Worm (Caenorhabditis elegans) whole organism, L2 larva: ENCODE results near the gene msd-4.

Experiments used
- C34F6.9 ChIP-seq: fragments of 150-350 bp; optimal IDR thresholded peaks from 2 replicates; lab custom pipeline; 2014; ENCODE audit warnings: missing biosample characterization, missing genetic modification characterization
- F13H6.1 ChIP-seq: sonication (generic microtip); optimal IDR thresholded peaks from 2 replicates; lab custom pipeline; 2016; ENCODE audit warnings: missing genetic modification characterization, missing compliant biosample characterization
- R02D3.7 ChIP-seq: fragments of 150-350 bp; optimal IDR thresholded peaks from 2 replicates; lab custom pipeline; 2014; ENCODE audit warnings: missing biosample characterization, missing genetic modification characterization
- Y55F3AM.14 ChIP-seq: fragments of 200-800 bp; sonication (Bioruptor generic); optimal IDR thresholded peaks from 2 replicates; lab custom pipeline; 2018; ENCODE audit warnings: mild to moderate bottlenecking, missing genetic modification characterization, missing compliant biosample characterization
- ZK546.5 ChIP-seq: sonication (generic microtip); optimal IDR thresholded peaks from 2 replicates; lab custom pipeline; 2017; ENCODE audit warnings: missing biosample characterization, missing genetic modification characterization
- alr-1 ChIP-seq: fragments of 150-350 bp; optimal IDR thresholded peaks from 2 replicates; lab custom pipeline; 2014; ENCODE audit warnings: missing biosample characterization, missing genetic modification characterization
- aly-2 ChIP-seq: fragments of 150-350 bp; optimal IDR thresholded peaks from 2 replicates; lab custom pipeline; 2014; ENCODE audit warnings: missing biosample characterization, missing genetic modification characterization
- ama-1 ChIP-seq: fragments of 150-350 bp; optimal IDR thresholded peaks from 2 replicates; lab custom pipeline; 2018; ENCODE audit warnings: inconsistent platforms
- blmp-1 ChIP-seq: sonication (generic microtip); optimal IDR thresholded peaks from 2 replicates; lab custom pipeline; 2017; ENCODE audit warnings: missing genetic modification characterization, mild to moderate bottlenecking, missing compliant biosample characterization, antibody characterized with exemption, moderate library complexity; ENCODE audit not compliant: insufficient read depth
- ceh-16 ChIP-seq: fragments of 150-350 bp; optimal IDR thresholded peaks from 2 replicates; lab custom pipeline; 2014; ENCODE audit warnings: missing biosample characterization, missing genetic modification characterization
- ceh-82 ChIP-seq: fragments of 150-350 bp; optimal IDR thresholded peaks from 2 replicates; lab custom pipeline; 2014; ENCODE audit warnings: missing biosample characterization, missing genetic modification characterization
- crh-2 ChIP-seq: sonication (generic microtip); optimal IDR thresholded peaks from 2 replicates; lab custom pipeline; 2017; ENCODE audit warnings: missing biosample characterization, missing genetic modification characterization
- egl-27 ChIP-seq: sonication (generic microtip); optimal IDR thresholded peaks from 3 replicates; lab custom pipeline; 2017; ENCODE audit warnings: missing biosample characterization, missing genetic modification reagents, missing genetic modification characterization
- elt-1 ChIP-seq: fragments of 150-350 bp; optimal IDR thresholded peaks from 2 replicates; lab custom pipeline; 2014; ENCODE audit warnings: missing biosample characterization, missing genetic modification characterization
- elt-3 ChIP-seq: sonication (generic microtip); optimal IDR thresholded peaks from 2 replicates; lab custom pipeline; 2017; ENCODE audit warnings: missing biosample characterization, missing genetic modification characterization
- fos-1 ChIP-seq: fragments of 150-350 bp; optimal IDR thresholded peaks from 2 replicates; lab custom pipeline; 2014; ENCODE audit warnings: missing biosample characterization, missing genetic modification characterization
- gmeb-1 ChIP-seq: fragments of 150-350 bp; optimal IDR thresholded peaks from 2 replicates; lab custom pipeline; 2014; ENCODE audit warnings: missing biosample characterization, missing genetic modification characterization
- lin-11 ChIP-seq: fragments of 150-350 bp; sonication (generic microtip); optimal IDR thresholded peaks from 2 replicates; lab custom pipeline; 2014; ENCODE audit warnings: missing biosample characterization, missing genetic modification characterization, inconsistent platforms, mixed read lengths
- lin-13 ChIP-seq: fragments of 150-350 bp; optimal IDR thresholded peaks from 2 replicates; lab custom pipeline; 2014; ENCODE audit warnings: missing biosample characterization, missing genetic modification reagents, missing genetic modification characterization
- lin-39 ChIP-seq: fragments of 150-350 bp; optimal IDR thresholded peaks from 2 replicates; lab custom pipeline; 2014; ENCODE audit warnings: missing biosample characterization, missing genetic modification reagents, missing genetic modification characterization
- lsy-2 ChIP-seq, 2 experiments: fragments of 150-350 bp in 1 of 2; sonication (generic microtip) in 1 of 2; optimal IDR thresholded peaks; 2 replicates each; lab custom pipeline; 2014 to 2017; ENCODE audit warnings: missing biosample characterization in 2 of 2, missing genetic modification characterization in 2 of 2
- mdl-1 ChIP-seq, 2 experiments: fragments of 150-350 bp in 1 of 2; sonication (generic microtip) in 1 of 2; optimal IDR thresholded peaks; 2 replicates each; lab custom pipeline; 2017; ENCODE audit warnings: missing biosample characterization in 2 of 2, missing genetic modification characterization in 2 of 2
- nhr-10 ChIP-seq: sonication (generic microtip); optimal IDR thresholded peaks from 2 replicates; lab custom pipeline; 2017; ENCODE audit warnings: missing biosample characterization, missing genetic modification characterization
- nhr-11 ChIP-seq: fragments of 150-350 bp; optimal IDR thresholded peaks from 2 replicates; lab custom pipeline; 2014; ENCODE audit warnings: missing biosample characterization, missing genetic modification characterization
- nhr-129 ChIP-seq: fragments of 150-350 bp; optimal IDR thresholded peaks from 2 replicates; lab custom pipeline; 2014; ENCODE audit warnings: missing biosample characterization, missing genetic modification characterization
- nhr-21 ChIP-seq: fragments of 150-350 bp; optimal IDR thresholded peaks from 2 replicates; lab custom pipeline; 2014; ENCODE audit warnings: missing biosample characterization, missing genetic modification characterization
- nhr-237 ChIP-seq: fragments of 150-350 bp; optimal IDR thresholded peaks from 2 replicates; lab custom pipeline; 2014; ENCODE audit warnings: missing biosample characterization, missing genetic modification characterization
- nhr-25 ChIP-seq: fragments of 150-350 bp; sonication (generic microtip); optimal IDR thresholded peaks from 3 replicates; lab custom pipeline; 2014; ENCODE audit warnings: missing biosample characterization, missing genetic modification characterization
- nhr-6 ChIP-seq: fragments of 150-350 bp; optimal IDR thresholded peaks from 2 replicates; lab custom pipeline; 2014; ENCODE audit warnings: missing biosample characterization, missing genetic modification characterization
- nhr-77 ChIP-seq: fragments of 150-350 bp; optimal IDR thresholded peaks from 2 replicates; lab custom pipeline; 2014; ENCODE audit warnings: missing biosample characterization, missing genetic modification characterization
- peb-1 ChIP-seq: fragments of 150-350 bp; optimal IDR thresholded peaks from 2 replicates; lab custom pipeline; 2014; ENCODE audit warnings: missing biosample characterization, missing genetic modification characterization
- skn-1 ChIP-seq: sonication (generic microtip); optimal IDR thresholded peaks from 2 replicates; lab custom pipeline; 2017; ENCODE audit warnings: missing biosample characterization, missing genetic modification characterization
- sma-3 ChIP-seq: sonication (generic microtip); optimal IDR thresholded peaks from 2 replicates; lab custom pipeline; 2016; ENCODE audit warnings: missing genetic modification reagents, missing genetic modification characterization, missing compliant biosample characterization
- sma-9 ChIP-seq, 2 experiments: fragments of 150-350 bp in 1 of 2; sonication (generic microtip) in 1 of 2; optimal IDR thresholded peaks; 2 replicates each; lab custom pipeline; 2014 to 2016; ENCODE audit warnings: missing genetic modification characterization in 2 of 2, mild to moderate bottlenecking in 1 of 2, missing biosample characterization in 1 of 2, missing compliant biosample characterization in 1 of 2, missing genetic modification reagents in 1 of 2, moderate library complexity in 1 of 2
- snpc-4 ChIP-seq: fragments of 150-350 bp; optimal IDR thresholded peaks from 2 replicates; lab custom pipeline; 2014; ENCODE audit warnings: missing biosample characterization, missing genetic modification characterization
- unc-39 ChIP-seq: fragments of 150-350 bp; optimal IDR thresholded peaks from 2 replicates; lab custom pipeline; 2014; ENCODE audit warnings: missing biosample characterization, missing genetic modification characterization
- unc-55 ChIP-seq: fragments of 150-350 bp; sonication (generic microtip); optimal IDR thresholded peaks from 3 replicates; lab custom pipeline; 2014; ENCODE audit warnings: missing biosample characterization, missing genetic modification reagents, missing genetic modification characterization
- unc-62 ChIP-seq: fragments of 150-350 bp; optimal IDR thresholded peaks from 2 replicates; lab custom pipeline; 2014; ENCODE audit warnings: missing biosample characterization, missing genetic modification reagents, missing genetic modification characterization
- ztf-1 ChIP-seq: fragments of 200-800 bp; sonication (Bioruptor generic); conservative IDR thresholded peaks from 2 replicates; pipeline ENCODE4 v1.3.6; 2022; ENCODE audit warnings: missing genetic modification characterization, missing compliant biosample characterization

Gene msd-4

ce11 chrIII:4868643-4869042 is at the start of gene msd-4, which contains the start of gene C35D10.3:
Gene msd-4 (minus strand): TSS chrIII:4868743.
Gene C35D10.3 (plus strand): TSS chrIII:4868921.
- TF ChIP-seq unc-62 (no peak), ZK546.5 (tag; lab: Kevin White, UChicago) (no peak), egl-27 (no peak), elt-1 (tag; lab: Kevin White, UChicago) (no peak), R02D3.7 (no peak), ztf-1 (GFP tag; lab: Robert Waterston, UW) (no peak), unc-55 (GFP tag; lab: Kevin White, UChicago) (no peak), ceh-16 (no peak)

ce11 chrIII:4917960-4918712 is 49.6 kb upstream of the msd-4 start, which contains the start of gene rpb-8:
Gene rpb-8 (minus strand): TSS chrIII:4918008.
- TF ChIP-seq nhr-129 (peak; percentile 55), elt-1 (tag; lab: Kevin White, UChicago) (no peak), F13H6.1 (tag; lab: Kevin White, UChicago) (peak; percentile 29), lin-13 (GFP tag; lab: Kevin White, UChicago) (peak; percentile 46), ztf-1 (GFP tag; lab: Robert Waterston, UW) (no peak), alr-1 (tag; lab: Kevin White, UChicago) (no peak), mdl-1 (tag; optimal IDR thresholded peaks at IDR 0.05; lab: Kevin White, UChicago) (no peak), ama-1 (lab: Kevin White, UChicago) (peak; percentile 44), unc-55 (GFP tag; lab: Kevin White, UChicago) (peak; percentile 90), nhr-77 (no peak), nhr-25 (tag; lab: Kevin White, UChicago) (peak; percentile 16), lsy-2 (tag; optimal IDR thresholded peaks at IDR 0.05; lab: Kevin White, UChicago) (peak; percentile 14 to 75), fos-1 (tag; lab: Kevin White, UChicago) (peak; percentile 29), lin-11 (peak; percentile 1), C34F6.9 (tag; lab: Kevin White, UChicago) (peak; percentile 64), unc-62 (no peak), Y55F3AM.14 (GFP tag; lab: Kevin White, UChicago) (no peak), crh-2 (tag; lab: Kevin White, UChicago) (peak; percentile 45), blmp-1 (tag; lab: Kevin White, UChicago) (peak; percentile 18), sma-3 (peak; percentile 18), nhr-11 (tag; lab: Kevin White, UChicago) (no peak), peb-1 (tag; lab: Kevin White, UChicago) (no peak), nhr-10 (tag; lab: Kevin White, UChicago) (no peak), gmeb-1 (peak; percentile 89), elt-3 (tag; lab: Kevin White, UChicago) (no peak), ceh-82 (tag; lab: Kevin White, UChicago) (no peak), snpc-4 (peak; percentile 13), egl-27 (no peak), nhr-21 (tag; lab: Kevin White, UChicago) (peak; percentile 3), sma-9 (GFP tag; optimal IDR thresholded peaks at IDR 0.05; lab: Kevin White, UChicago) (peak; percentile 13), sma-9 (tag; optimal IDR thresholded peaks at IDR 0.05; lab: Kevin White, UChicago) (no peak), unc-39 (no peak)

ce11 chrIII:4917077-4917476 is 48.5 kb upstream of the msd-4 start, which contains the start of gene rars-1:
Gene rars-1 (minus strand): TSS chrIII:4917177.
- TF ChIP-seq lin-11: no peak
- no peak for TF ChIP-seq R02D3.7
- no peak for TF ChIP-seq aly-2 (tag; lab: Kevin White, UChicago)
- TF ChIP-seq lin-39 (tag; lab: Kevin White, UChicago): no peak

ce11 chrIII:4913736-4914135 is 45.2 kb upstream of the msd-4 start:
- no peak for TF ChIP-seq nhr-237 (tag; lab: Kevin White, UChicago)
- TF ChIP-seq skn-1 (tag; lab: Kevin White, UChicago): no peak
- TF ChIP-seq lin-11: no peak
- no peak for TF ChIP-seq unc-55 (GFP tag; lab: Kevin White, UChicago)
- no peak for TF ChIP-seq nhr-6 (tag; lab: Kevin White, UChicago)
- no peak for TF ChIP-seq peb-1 (tag; lab: Kevin White, UChicago)
- no peak for TF ChIP-seq alr-1 (tag; lab: Kevin White, UChicago)
- TF ChIP-seq nhr-21 (tag; lab: Kevin White, UChicago): no peak
- TF ChIP-seq ceh-82 (tag; lab: Kevin White, UChicago): no peak
- TF ChIP-seq snpc-4: no peak
- no peak for TF ChIP-seq lin-13 (GFP tag; lab: Kevin White, UChicago)
- no peak for TF ChIP-seq elt-1 (tag; lab: Kevin White, UChicago)
- TF ChIP-seq nhr-129: no peak
- TF ChIP-seq ama-1 (lab: Kevin White, UChicago): no peak
- TF ChIP-seq nhr-77: no peak
- TF ChIP-seq unc-62: no peak
- TF ChIP-seq egl-27: no peak
